Worm (Caenorhabditis elegans): ENCODE data around the gene lea-1.

- no peak for TF ChIP-seq dpff-1 (tag; optimal IDR thresholded peaks at IDR 0.05)
- TF ChIP-seq F49E8.2 (tag; optimal IDR thresholded peaks at IDR 0.05; ENCODE audit: insufficient read depth), result no peak
- no peak for TF ChIP-seq snpc-1.1 (tag; optimal IDR thresholded peaks at IDR 0.05; ENCODE audit: insufficient read depth)
- no peak for TF ChIP-seq ets-4 (GFP tag; optimal IDR thresholded peaks at IDR 0.05)
- TF ChIP-seq C17E4.6 (GFP tag; IDR thresholded peaks at IDR 0.05), result no peak
- TF ChIP-seq ama-1 (optimal IDR thresholded peaks at IDR 0.05), result no peak
- TF ChIP-seq ama-1 (GFP tag; optimal IDR thresholded peaks at IDR 0.05), result no peak
- no peak for TF ChIP-seq unc-62 (GFP tag; optimal IDR thresholded peaks at IDR 0.05)
- TF ChIP-seq ceh-40 (GFP tag; IDR thresholded peaks at IDR 0.05), result no peak
- TF ChIP-seq Y53G8AR.9 (GFP tag; conservative IDR thresholded peaks at IDR 0.05), result no peak
- no peak for TF ChIP-seq nfya-1 (tag; optimal IDR thresholded peaks at IDR 0.05; ENCODE audit: borderline replicate concordance, insufficient read depth)
- TF ChIP-seq F23B12.7 (tag; optimal IDR thresholded peaks at IDR 0.05; ENCODE audit: insufficient read depth), result no peak
- no peak for TF ChIP-seq Y53F4B.3 (GFP tag; IDR thresholded peaks at IDR 0.05)
- no peak for TF ChIP-seq lsy-27 (tag; optimal IDR thresholded peaks at IDR 0.05; ENCODE audit: borderline replicate concordance, insufficient read depth)
- TF ChIP-seq sdz-38 (tag; optimal IDR thresholded peaks at IDR 0.05), result no peak
Measured at ce11 chrV:9977211-9977610, 34.5 kb upstream of the lea-1 start.
